Worm (Caenorhabditis elegans) whole organism, L4 larva: ENCODE measurements around the gene sra-7.
A peak's percentile ranks its signal among the peaks of the same experiment; 100 is the strongest.

Source experiments
- F10B5.3 ChIP-seq: sonication (generic microtip); optimal IDR thresholded peaks from 2 replicates; lab custom pipeline; 2016; ENCODE audit warnings: mild to moderate bottlenecking, missing genetic modification characterization, missing compliant biosample characterization
- F37D6.2 ChIP-seq: sonication (generic microtip); optimal IDR thresholded peaks from 2 replicates; lab custom pipeline; 2016; ENCODE audit warnings: mild to moderate bottlenecking, missing genetic modification characterization, missing compliant biosample characterization
- Y48G9A.11 ChIP-seq: fragments of 200-800 bp; sonication (Bioruptor generic); IDR thresholded peaks from 2 replicates; pipeline ENCODE4 v1.3.6; 2022; ENCODE audit warnings: missing genetic modification reagents, missing genetic modification characterization, missing compliant biosample characterization
- Y5F2A.4 ChIP-seq: fragments of 200-800 bp; sonication (Bioruptor generic); optimal IDR thresholded peaks from 2 replicates; lab custom pipeline; 2018; ENCODE audit warnings: mild to moderate bottlenecking, missing genetic modification characterization, missing compliant biosample characterization
- Y75B8A.6 ChIP-seq: fragments of 200-800 bp; sonication (Bioruptor generic); IDR thresholded peaks from 2 replicates; pipeline ENCODE4 v1.3.6; 2022; ENCODE audit warnings: missing genetic modification reagents, missing genetic modification characterization, missing compliant biosample characterization
- ama-1 ChIP-seq: fragments of 150-350 bp; optimal IDR thresholded peaks from 2 replicates; lab custom pipeline; 2014; ENCODE audit warnings: inconsistent platforms, mixed read lengths
- arid-1 ChIP-seq: fragments of 200-800 bp; sonication (Bioruptor generic); conservative IDR thresholded peaks from 2 replicates; pipeline ENCODE4 v1.3.6; 2022; ENCODE audit warnings: missing genetic modification reagents, missing genetic modification characterization, missing compliant biosample characterization
- attf-4 ChIP-seq: sonication (generic microtip); optimal IDR thresholded peaks from 3 replicates; lab custom pipeline; 2017; ENCODE audit warnings: missing biosample characterization, missing genetic modification characterization
- ceh-20 ChIP-seq: fragments of 200-800 bp; sonication (Bioruptor generic); IDR thresholded peaks from 2 replicates; pipeline ENCODE4 v1.3.6; 2022; ENCODE audit warnings: missing genetic modification reagents, missing genetic modification characterization, missing compliant biosample characterization
- ceh-28 ChIP-seq: fragments of 150-350 bp; optimal IDR thresholded peaks from 2 replicates; lab custom pipeline; 2014; ENCODE audit warnings: missing biosample characterization, missing genetic modification reagents, missing genetic modification characterization
- ceh-32 ChIP-seq: sonication (generic microtip); optimal IDR thresholded peaks from 2 replicates; lab custom pipeline; 2016; ENCODE audit warnings: mild to moderate bottlenecking, missing genetic modification characterization, missing compliant biosample characterization; ENCODE audit not compliant: poor library complexity
- ceh-62 ChIP-seq: sonication (generic microtip); optimal IDR thresholded peaks from 2 replicates; lab custom pipeline; 2017; ENCODE audit warnings: missing biosample characterization, missing genetic modification characterization
- ceh-82 ChIP-seq: sonication (generic microtip); optimal IDR thresholded peaks from 2 replicates; lab custom pipeline; 2017; ENCODE audit warnings: missing biosample characterization, missing genetic modification characterization
- dmd-9 ChIP-seq: fragments of 200-800 bp; sonication (Bioruptor generic); IDR thresholded peaks from 2 replicates; pipeline ENCODE4 v1.3.6; 2022; ENCODE audit warnings: missing genetic modification reagents, missing genetic modification characterization, missing compliant biosample characterization
- dpl-1 ChIP-seq: fragments of 150-350 bp; optimal IDR thresholded peaks from 2 replicates; lab custom pipeline; 2014; ENCODE audit warnings: missing biosample characterization, missing genetic modification reagents, missing genetic modification characterization
- duxl-1 ChIP-seq: sonication (generic microtip); optimal IDR thresholded peaks from 2 replicates; lab custom pipeline; 2016; ENCODE audit warnings: mild to moderate bottlenecking, missing genetic modification characterization, moderate library complexity, missing compliant biosample characterization; ENCODE audit not compliant: poor library complexity
- fos-1 ChIP-seq: fragments of 150-350 bp; optimal IDR thresholded peaks from 2 replicates; lab custom pipeline; 2014; ENCODE audit warnings: missing biosample characterization, missing genetic modification characterization
- hif-1 ChIP-seq, 2 experiments: sonication (generic microtip); optimal IDR thresholded peaks; 2 replicates each; lab custom pipeline; 2016 to 2017; ENCODE audit warnings: missing compliant biosample characterization in 2 of 2, missing genetic modification characterization in 2 of 2, missing genetic modification reagents in 2 of 2, missing genotype in 2 of 2, mild to moderate bottlenecking in 1 of 2
- hlh-11 ChIP-seq: fragments of 200-800 bp; sonication (Bioruptor generic); optimal IDR thresholded peaks from 2 replicates; lab custom pipeline; 2018; ENCODE audit warnings: mild to moderate bottlenecking, missing genetic modification characterization, missing compliant biosample characterization
- hlh-30 ChIP-seq: sonication (generic microtip); optimal IDR thresholded peaks from 2 replicates; lab custom pipeline; 2017; ENCODE audit warnings: antibody characterized with exemption, mild to moderate bottlenecking, missing genetic modification characterization, missing compliant biosample characterization; ENCODE audit not compliant: insufficient read depth
- jun-1 ChIP-seq: fragments of 150-350 bp; optimal IDR thresholded peaks from 2 replicates; lab custom pipeline; 2014; ENCODE audit warnings: missing biosample characterization, missing genetic modification reagents, missing genetic modification characterization
- lin-1 ChIP-seq: fragments of 200-800 bp; sonication (Bioruptor generic); IDR thresholded peaks from 2 replicates; pipeline ENCODE4 v1.3.6; 2022; ENCODE audit warnings: missing genetic modification reagents, missing genetic modification characterization, missing compliant biosample characterization
- lin-38 ChIP-seq: fragments of 200-800 bp; sonication (Bioruptor generic); IDR thresholded peaks from 2 replicates; pipeline ENCODE4 v1.3.6; 2022; ENCODE audit warnings: missing genetic modification reagents, missing genetic modification characterization, missing compliant biosample characterization
- madf-5 ChIP-seq, 2 experiments: fragments of 200-800 bp; sonication (Bioruptor generic); IDR thresholded peaks; 2 replicates each; pipeline ENCODE4 v1.3.6; 2022; ENCODE audit warnings: missing compliant biosample characterization in 2 of 2, missing genetic modification characterization in 2 of 2
- madf-9 ChIP-seq: fragments of 200-800 bp; sonication (Bioruptor generic); conservative IDR thresholded peaks from 2 replicates; pipeline ENCODE4 v1.3.6; 2022; ENCODE audit warnings: missing genetic modification reagents, missing genetic modification characterization, missing compliant biosample characterization
- mdl-1 ChIP-seq, 2 experiments: fragments of 150-350 bp in 1 of 2; sonication (generic microtip) in 1 of 2; optimal IDR thresholded peaks; 2 replicates each; lab custom pipeline; 2014 to 2017; ENCODE audit warnings: missing biosample characterization in 2 of 2, missing genetic modification characterization in 2 of 2
- mes-2 ChIP-seq: sonication (generic microtip); optimal IDR thresholded peaks from 2 replicates; lab custom pipeline; 2016; ENCODE audit warnings: missing genotype, mild to moderate bottlenecking, missing genetic modification characterization, missing compliant biosample characterization; ENCODE audit not compliant: poor library complexity, severe bottlenecking
- mxl-3 ChIP-seq: fragments of 200-800 bp; sonication (Bioruptor generic); optimal IDR thresholded peaks from 2 replicates; lab custom pipeline; 2018; ENCODE audit warnings: mild to moderate bottlenecking, missing genetic modification characterization, missing compliant biosample characterization
- nhr-111 ChIP-seq: fragments of 200-800 bp; sonication (Bioruptor generic); optimal IDR thresholded peaks from 2 replicates; lab custom pipeline; 2018; ENCODE audit warnings: mild to moderate bottlenecking, missing genetic modification characterization, missing compliant biosample characterization
- nhr-237 ChIP-seq: sonication (generic microtip); optimal IDR thresholded peaks from 2 replicates; lab custom pipeline; 2017; ENCODE audit warnings: missing biosample characterization, missing genetic modification characterization
- nhr-28 ChIP-seq: fragments of 150-350 bp; optimal IDR thresholded peaks from 2 replicates; lab custom pipeline; 2014; ENCODE audit warnings: missing biosample characterization, missing genetic modification characterization
- nhr-41 ChIP-seq: fragments of 200-800 bp; sonication (Bioruptor generic); IDR thresholded peaks from 2 replicates; pipeline ENCODE4 v1.3.6; 2022; ENCODE audit warnings: missing genetic modification reagents, missing genetic modification characterization, missing compliant biosample characterization
- nhr-76 ChIP-seq: fragments of 150-350 bp; optimal IDR thresholded peaks from 2 replicates; lab custom pipeline; 2014; ENCODE audit warnings: missing biosample characterization, missing genetic modification characterization
- php-3 ChIP-seq: fragments of 200-800 bp; sonication (Bioruptor generic); IDR thresholded peaks from 2 replicates; pipeline ENCODE4 v1.3.6; 2022; ENCODE audit warnings: missing genetic modification reagents, missing genetic modification characterization, missing compliant biosample characterization
- rbr-2 ChIP-seq: sonication (generic microtip); optimal IDR thresholded peaks from 2 replicates; lab custom pipeline; 2016; ENCODE audit warnings: missing genotype, missing genetic modification characterization, missing compliant biosample characterization
- saeg-2 ChIP-seq: fragments of 200-800 bp; sonication (Bioruptor generic); IDR thresholded peaks from 2 replicates; pipeline ENCODE4 v1.3.6; 2022; ENCODE audit warnings: missing genetic modification reagents, missing genetic modification characterization, missing compliant biosample characterization
- sdz-12 ChIP-seq: fragments of 200-800 bp; sonication (Bioruptor generic); optimal IDR thresholded peaks from 2 replicates; lab custom pipeline; 2018; ENCODE audit warnings: mild to moderate bottlenecking, missing genetic modification characterization, missing compliant biosample characterization
- snpc-4 ChIP-seq: fragments of 150-350 bp; optimal IDR thresholded peaks from 2 replicates; lab custom pipeline; 2014; ENCODE audit warnings: missing biosample characterization, missing genetic modification characterization
- spr-1 ChIP-seq: sonication (generic microtip); optimal IDR thresholded peaks from 2 replicates; lab custom pipeline; 2016; ENCODE audit warnings: mild to moderate bottlenecking, missing genetic modification characterization, missing compliant biosample characterization
- unc-39 ChIP-seq: sonication (generic microtip); optimal IDR thresholded peaks from 2 replicates; lab custom pipeline; 2017; ENCODE audit warnings: missing biosample characterization, missing genetic modification characterization
- unc-62 ChIP-seq, 3 experiments: fragments of 150-350 bp in 1 of 3; sonication (generic microtip); optimal IDR thresholded peaks in 2 of 3; peaks in 1 of 3; 1 replicate in 1 of 3; 2 replicates in 2 of 3; lab custom pipeline; 2014 to 2017; ENCODE audit warnings: missing biosample characterization in 3 of 3, missing genetic modification characterization in 3 of 3, missing genetic modification reagents in 3 of 3, missing genotype in 1 of 3
- vab-7 ChIP-seq: fragments of 200-800 bp; sonication (Bioruptor generic); IDR thresholded peaks from 2 replicates; pipeline ENCODE4 v1.3.6; 2022; ENCODE audit warnings: missing genetic modification reagents, missing genetic modification characterization, missing compliant biosample characterization
- zfp-2 ChIP-seq: sonication (generic microtip); optimal IDR thresholded peaks from 2 replicates; lab custom pipeline; 2016; ENCODE audit warnings: mild to moderate bottlenecking, missing genetic modification characterization, missing compliant biosample characterization
- zip-11 ChIP-seq: fragments of 200-800 bp; sonication (Bioruptor generic); IDR thresholded peaks from 2 replicates; pipeline ENCODE4 v1.3.6; 2022; ENCODE audit warnings: missing genetic modification characterization, missing compliant biosample characterization

The sra-7 gene

DNA sequence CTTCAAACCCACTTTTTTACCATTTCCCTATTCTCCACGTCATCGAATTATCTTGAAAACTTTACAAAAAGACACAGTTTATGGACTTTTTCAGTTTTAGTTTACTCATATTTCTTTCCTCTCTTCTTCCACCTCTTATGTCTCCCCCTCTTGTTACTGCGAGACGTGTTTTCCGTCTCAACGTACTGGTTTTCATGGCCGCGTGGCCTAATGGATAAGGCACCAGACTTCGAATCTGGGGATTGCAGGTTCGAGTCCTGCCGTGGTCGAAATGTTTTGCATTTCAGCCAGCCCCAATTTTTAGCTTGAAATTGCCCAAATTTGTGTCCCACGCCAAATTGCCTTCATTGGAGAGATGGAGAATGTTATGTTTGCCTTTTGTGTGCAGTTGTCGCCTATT lies 21.6 kb downstream of the sra-7 start (continued):
- TF ChIP-seq F37D6.2 = no peak
- no peak for TF ChIP-seq ceh-28
- peak; percentile 80 for TF ChIP-seq madf-9
- TF ChIP-seq hlh-11 (tag; lab: Kevin White, UChicago) = peak; percentile 72
- peak; percentile 84 for TF ChIP-seq arid-1 (GFP tag; lab: Robert Waterston, UW)
- no peak for TF ChIP-seq fos-1
- peak; percentile 73 for TF ChIP-seq mes-2 (tag; lab: Kevin White, UChicago)
- no peak for TF ChIP-seq unc-62 (GFP tag; optimal IDR thresholded peaks at IDR 0.05 in 1 of 2; lab: Kevin White, UChicago)
- no peak for TF ChIP-seq unc-62 (tag; optimal IDR thresholded peaks at IDR 0.05; lab: Kevin White, UChicago)
- TF ChIP-seq zip-11 (GFP tag; lab: Robert Waterston, UW) = 0 out of 2 replicates have a peak, but pooled peaks have one; percentile 42
- TF ChIP-seq ama-1 (lab: Kevin White, UChicago) = no peak
- TF ChIP-seq ceh-62 = no peak
- TF ChIP-seq nhr-237 (tag; lab: Kevin White, UChicago) = no peak
- TF ChIP-seq dpl-1 = peak; percentile 20
- peak; percentile 76; the same call in 1 of the 2 replicates for TF ChIP-seq ceh-20 (GFP tag; lab: Robert Waterston, UW)
- TF ChIP-seq ceh-32 (tag; lab: Kevin White, UChicago) = no peak
- no peak for TF ChIP-seq jun-1 (tag; lab: Kevin White, UChicago)
- TF ChIP-seq duxl-1 (tag; lab: Kevin White, UChicago) = peak; percentile 59
- TF ChIP-seq Y75B8A.6 = peak; percentile 72; the same call in 1 of the 2 replicates
- TF ChIP-seq Y48G9A.11 (GFP tag; lab: Robert Waterston, UW) = peak; percentile 90
- TF ChIP-seq hif-1 (tag; optimal IDR thresholded peaks at IDR 0.05; lab: Kevin White, UChicago) = peak in 1 of 2 experiments; percentile 38
- peak; percentile 64 for TF ChIP-seq mxl-3 (GFP tag; lab: Kevin White, UChicago)
- no peak for TF ChIP-seq snpc-4 (tag; lab: Kevin White, UChicago)
- TF ChIP-seq F10B5.3 = no peak
- TF ChIP-seq sdz-12 (GFP tag; lab: Kevin White, UChicago) = peak; percentile 69
- TF ChIP-seq rbr-2 = peak; percentile 50
- no peak for TF ChIP-seq attf-4 (tag; lab: Kevin White, UChicago)
- TF ChIP-seq nhr-28 (tag; lab: Kevin White, UChicago) = peak; percentile 29
- TF ChIP-seq saeg-2 (GFP tag; lab: Robert Waterston, UW) = 0 out of 2 replicates have a peak, but pooled peaks have one; percentile 46
- peak; percentile 67 for TF ChIP-seq nhr-111
- TF ChIP-seq nhr-41 (GFP tag; lab: Robert Waterston, UW) = peak; percentile 82; the same call in 1 of the 2 replicates
- peak; percentile 74 for TF ChIP-seq lin-38
- no peak for TF ChIP-seq unc-39 (tag; lab: Kevin White, UChicago)
- TF ChIP-seq vab-7 (GFP tag; lab: Robert Waterston, UW) = peak; percentile 92
- peak; percentile 70 for TF ChIP-seq spr-1 (tag; lab: Kevin White, UChicago)
- no peak for TF ChIP-seq nhr-76
- TF ChIP-seq php-3 (GFP tag; lab: Robert Waterston, UW) = peak; percentile 69; the same call in 1 of the 2 replicates
- TF ChIP-seq dmd-9 (GFP tag; lab: Robert Waterston, UW) = peak; percentile 57; the same call in 1 of the 2 replicates
- peak; percentile 83 for TF ChIP-seq lin-1 (GFP tag; lab: Robert Waterston, UW)
- peak; percentile 91 to 93 for TF ChIP-seq madf-5 (GFP tag; IDR thresholded peaks at IDR 0.05; lab: Robert Waterston, UW)
- TF ChIP-seq zfp-2 (tag; lab: Kevin White, UChicago) = no peak
- no peak for TF ChIP-seq Y5F2A.4

- TF ChIP-seq Y5F2A.4 (no peak), hlh-30 (tag; lab: Kevin White, UChicago) (peak; percentile 59), mxl-3 (GFP tag; lab: Kevin White, UChicago) (peak; percentile 42), unc-62 (GFP tag; optimal IDR thresholded peaks at IDR 0.05 in 1 of 2; lab: Kevin White, UChicago) (peak in 1 of 2 experiments; percentile 90), unc-62 (tag; optimal IDR thresholded peaks at IDR 0.05; lab: Kevin White, UChicago) (no peak), mdl-1 (tag; optimal IDR thresholded peaks at IDR 0.05; lab: Kevin White, UChicago) (peak in 1 of 2 experiments; percentile 8), nhr-28 (tag; lab: Kevin White, UChicago) (peak; percentile 41), ceh-82 (tag; lab: Kevin White, UChicago) (no peak)
These were observed 28.9 kb downstream of the sra-7 start for ce11 chrII:9573412-9573811.
